Worm (Caenorhabditis elegans) whole organism, L4 larva: Measurements from ENCODE around the gene pals-32.

Source experiments
- F26F4.8 ChIP-seq: fragments of 200-800 bp; sonication (Bioruptor generic); conservative IDR thresholded peaks from 2 replicates; pipeline ENCODE4 v1.3.6; 2022; ENCODE audit warnings: missing genetic modification characterization, missing compliant biosample characterization
- F44E2.7 ChIP-seq: fragments of 200-800 bp; sonication (Bioruptor generic); IDR thresholded peaks from 2 replicates; pipeline ENCODE4 v2.1.2; 2022; ENCODE audit warnings: missing genetic modification characterization, missing compliant biosample characterization
- F49E8.2 ChIP-seq: sonication (generic microtip); optimal IDR thresholded peaks from 2 replicates; lab custom pipeline; 2016; ENCODE audit warnings: missing compliant biosample characterization, mild to moderate bottlenecking, missing genetic modification characterization, borderline replicate concordance
- Y48G9A.11 ChIP-seq: fragments of 200-800 bp; sonication (Bioruptor generic); IDR thresholded peaks from 2 replicates; pipeline ENCODE4 v1.3.6; 2022; ENCODE audit warnings: missing genetic modification reagents, missing genetic modification characterization, missing compliant biosample characterization
- ZK337.2 ChIP-seq: fragments of 200-800 bp; sonication (Bioruptor generic); IDR thresholded peaks from 2 replicates; pipeline ENCODE4 v1.3.6; 2022; ENCODE audit warnings: missing genetic modification reagents, missing genetic modification characterization, missing compliant biosample characterization
- ama-1 ChIP-seq: fragments of 150-350 bp; optimal IDR thresholded peaks from 2 replicates; lab custom pipeline; 2014; ENCODE audit warnings: inconsistent platforms, mixed read lengths
- ceh-32 ChIP-seq: sonication (generic microtip); optimal IDR thresholded peaks from 2 replicates; lab custom pipeline; 2016; ENCODE audit warnings: mild to moderate bottlenecking, missing genetic modification characterization, missing compliant biosample characterization; ENCODE audit not compliant: poor library complexity
- ceh-62 ChIP-seq: sonication (generic microtip); optimal IDR thresholded peaks from 2 replicates; lab custom pipeline; 2017; ENCODE audit warnings: missing biosample characterization, missing genetic modification characterization
- ceh-82 ChIP-seq: sonication (generic microtip); optimal IDR thresholded peaks from 2 replicates; lab custom pipeline; 2017; ENCODE audit warnings: missing biosample characterization, missing genetic modification characterization
- ctbp-1 ChIP-seq: fragments of 200-800 bp; sonication (Bioruptor generic); IDR thresholded peaks from 2 replicates; pipeline ENCODE4 v1.3.6; 2022; ENCODE audit warnings: missing genetic modification reagents, missing genetic modification characterization, missing compliant biosample characterization
- daf-12 ChIP-seq: fragments of 150-350 bp; optimal IDR thresholded peaks from 2 replicates; lab custom pipeline; 2014; ENCODE audit warnings: missing biosample characterization, missing genetic modification reagents, missing genetic modification characterization
- daf-16 ChIP-seq, 3 experiments: sonication (generic microtip); optimal IDR thresholded peaks; 2 replicates each; lab custom pipeline; 2016 to 2017; ENCODE audit warnings: missing genetic modification characterization in 3 of 3, missing genetic modification reagents in 3 of 3, mild to moderate bottlenecking in 2 of 3, missing compliant biosample characterization in 2 of 3, missing biosample characterization in 1 of 3, moderate library complexity in 1 of 3
- daf-19 ChIP-seq: fragments of 200-800 bp; sonication (Bioruptor generic); conservative IDR thresholded peaks from 2 replicates; pipeline ENCODE4 v1.3.6; 2022; ENCODE audit warnings: missing genetic modification characterization, missing compliant biosample characterization
- daf-8 ChIP-seq: fragments of 200-800 bp; sonication (Bioruptor generic); IDR thresholded peaks from 2 replicates; pipeline ENCODE4 v1.3.6; 2022; ENCODE audit warnings: missing genetic modification characterization, missing compliant biosample characterization
- dmd-6 ChIP-seq: fragments of 200-800 bp; sonication (Bioruptor generic); IDR thresholded peaks from 2 replicates; pipeline ENCODE4 v1.3.6; 2022; ENCODE audit warnings: missing genetic modification reagents, missing genetic modification characterization, missing compliant biosample characterization
- dmd-9 ChIP-seq: fragments of 200-800 bp; sonication (Bioruptor generic); IDR thresholded peaks from 2 replicates; pipeline ENCODE4 v1.3.6; 2022; ENCODE audit warnings: missing genetic modification reagents, missing genetic modification characterization, missing compliant biosample characterization
- dve-1 ChIP-seq: sonication (generic microtip); optimal IDR thresholded peaks from 2 replicates; lab custom pipeline; 2017; ENCODE audit warnings: antibody characterized with exemption, mild to moderate bottlenecking, missing genetic modification characterization, missing compliant biosample characterization; ENCODE audit not compliant: insufficient read depth
- hlh-30 ChIP-seq: sonication (generic microtip); optimal IDR thresholded peaks from 2 replicates; lab custom pipeline; 2017; ENCODE audit warnings: antibody characterized with exemption, mild to moderate bottlenecking, missing genetic modification characterization, missing compliant biosample characterization; ENCODE audit not compliant: insufficient read depth
- jun-1 ChIP-seq: fragments of 150-350 bp; optimal IDR thresholded peaks from 2 replicates; lab custom pipeline; 2014; ENCODE audit warnings: missing biosample characterization, missing genetic modification reagents, missing genetic modification characterization
- lin-15B ChIP-seq: fragments of 150-350 bp; sonication (generic microtip); optimal IDR thresholded peaks from 3 replicates; lab custom pipeline; 2014; ENCODE audit warnings: missing biosample characterization, missing genetic modification characterization
- lin-29 ChIP-seq: fragments of 200-800 bp; sonication (Bioruptor generic); IDR thresholded peaks from 2 replicates; pipeline ENCODE4 v1.3.6; 2022; ENCODE audit warnings: missing genetic modification reagents, missing genetic modification characterization, missing compliant biosample characterization
- lir-3 ChIP-seq: sonication (generic microtip); optimal IDR thresholded peaks from 2 replicates; lab custom pipeline; 2016; ENCODE audit warnings: mild to moderate bottlenecking, missing genetic modification characterization, missing compliant biosample characterization
- madf-5 ChIP-seq, 2 experiments: fragments of 200-800 bp; sonication (Bioruptor generic); IDR thresholded peaks; 2 replicates each; pipeline ENCODE4 v1.3.6; 2022; ENCODE audit warnings: missing compliant biosample characterization in 2 of 2, missing genetic modification characterization in 2 of 2
- mep-1 ChIP-seq: fragments of 150-350 bp; sonication (generic microtip); optimal IDR thresholded peaks from 3 replicates; lab custom pipeline; 2014; ENCODE audit warnings: missing biosample characterization, missing genetic modification characterization
- mxl-3 ChIP-seq: fragments of 200-800 bp; sonication (Bioruptor generic); optimal IDR thresholded peaks from 2 replicates; lab custom pipeline; 2018; ENCODE audit warnings: mild to moderate bottlenecking, missing genetic modification characterization, missing compliant biosample characterization
- nhr-111 ChIP-seq: fragments of 200-800 bp; sonication (Bioruptor generic); optimal IDR thresholded peaks from 2 replicates; lab custom pipeline; 2018; ENCODE audit warnings: mild to moderate bottlenecking, missing genetic modification characterization, missing compliant biosample characterization
- nhr-28 ChIP-seq: fragments of 150-350 bp; optimal IDR thresholded peaks from 2 replicates; lab custom pipeline; 2014; ENCODE audit warnings: missing biosample characterization, missing genetic modification characterization
- nhr-41 ChIP-seq: fragments of 200-800 bp; sonication (Bioruptor generic); IDR thresholded peaks from 2 replicates; pipeline ENCODE4 v1.3.6; 2022; ENCODE audit warnings: missing genetic modification reagents, missing genetic modification characterization, missing compliant biosample characterization
- nhr-42 ChIP-seq: fragments of 200-800 bp; sonication (Bioruptor generic); IDR thresholded peaks from 2 replicates; pipeline ENCODE4 v1.3.6; 2022; ENCODE audit warnings: missing genetic modification characterization, missing compliant biosample characterization
- nhr-48 ChIP-seq: sonication (generic microtip); optimal IDR thresholded peaks from 2 replicates; lab custom pipeline; 2016; ENCODE audit warnings: mild to moderate bottlenecking, missing genetic modification characterization, missing compliant biosample characterization
- nhr-76 ChIP-seq: fragments of 150-350 bp; optimal IDR thresholded peaks from 2 replicates; lab custom pipeline; 2014; ENCODE audit warnings: missing biosample characterization, missing genetic modification characterization
- nhr-77 ChIP-seq: fragments of 150-350 bp; optimal IDR thresholded peaks from 2 replicates; lab custom pipeline; 2014; ENCODE audit warnings: missing biosample characterization, missing genetic modification characterization
- php-3 ChIP-seq: fragments of 200-800 bp; sonication (Bioruptor generic); IDR thresholded peaks from 2 replicates; pipeline ENCODE4 v1.3.6; 2022; ENCODE audit warnings: missing genetic modification reagents, missing genetic modification characterization, missing compliant biosample characterization
- pqm-1 ChIP-seq: sonication (generic microtip); optimal IDR thresholded peaks from 2 replicates; lab custom pipeline; 2017; ENCODE audit warnings: missing biosample characterization, missing genetic modification characterization
- unc-62 ChIP-seq, 3 experiments: fragments of 150-350 bp in 1 of 3; sonication (generic microtip); optimal IDR thresholded peaks in 2 of 3; peaks in 1 of 3; 1 replicate in 1 of 3; 2 replicates in 2 of 3; lab custom pipeline; 2014 to 2017; ENCODE audit warnings: missing biosample characterization in 3 of 3, missing genetic modification characterization in 3 of 3, missing genetic modification reagents in 3 of 3, missing genotype in 1 of 3
- zip-2 ChIP-seq: fragments of 150-350 bp; optimal IDR thresholded peaks from 2 replicates; lab custom pipeline; 2014; ENCODE audit warnings: missing biosample characterization, missing genetic modification characterization

Gene pals-32

DNA sequence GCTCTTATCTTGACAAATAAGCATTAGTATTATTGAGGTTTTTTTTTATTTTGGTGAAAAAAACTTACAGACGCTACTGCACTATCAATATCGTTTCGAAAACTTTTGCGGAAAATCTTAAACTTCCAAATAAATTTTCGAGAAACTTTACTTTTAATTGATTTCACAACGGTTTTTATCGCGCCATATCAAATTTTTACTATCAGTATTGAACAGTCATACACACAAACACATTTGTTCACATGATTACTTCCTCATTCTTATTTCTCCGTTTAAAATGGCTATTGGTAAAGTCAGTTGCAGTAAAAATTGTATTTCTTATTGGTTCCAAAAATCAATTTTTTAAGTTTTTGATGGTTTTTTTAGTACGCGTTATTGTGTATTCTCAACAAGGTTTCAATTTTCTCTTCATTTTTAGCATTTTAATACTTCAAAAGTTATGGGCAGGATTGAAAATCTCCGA is at the start of gene pals-32:
TSS of gene pals-32 (plus strand) at position 413 of the 463 bp plus-strand sequence.
- TF ChIP-seq nhr-48 (no peak), daf-19 (GFP tag; lab: Robert Waterston, UW) (no peak), nhr-77 (tag; lab: Kevin White, UChicago) (no peak), dmd-6 (GFP tag; lab: Robert Waterston, UW) (no peak), F49E8.2 (tag; lab: Kevin White, UChicago) (no peak), nhr-41 (GFP tag; lab: Robert Waterston, UW) (no peak), pqm-1 (tag; lab: Kevin White, UChicago) (peak; percentile 69), zip-2 (tag; lab: Kevin White, UChicago) (no peak), mxl-3 (no peak), ceh-62 (no peak), ctbp-1 (GFP tag; lab: Robert Waterston, UW) (no peak), nhr-111 (no peak), ZK337.2 (no peak), daf-16 (GFP tag; optimal IDR thresholded peaks at IDR 0.05; lab: Kevin White, UChicago) (no peak), daf-16 (tag; optimal IDR thresholded peaks at IDR 0.05; lab: Kevin White, UChicago) (peak; percentile 62), nhr-42 (GFP tag; lab: Robert Waterston, UW) (no peak), nhr-28 (peak; percentile 55)

DNA sequence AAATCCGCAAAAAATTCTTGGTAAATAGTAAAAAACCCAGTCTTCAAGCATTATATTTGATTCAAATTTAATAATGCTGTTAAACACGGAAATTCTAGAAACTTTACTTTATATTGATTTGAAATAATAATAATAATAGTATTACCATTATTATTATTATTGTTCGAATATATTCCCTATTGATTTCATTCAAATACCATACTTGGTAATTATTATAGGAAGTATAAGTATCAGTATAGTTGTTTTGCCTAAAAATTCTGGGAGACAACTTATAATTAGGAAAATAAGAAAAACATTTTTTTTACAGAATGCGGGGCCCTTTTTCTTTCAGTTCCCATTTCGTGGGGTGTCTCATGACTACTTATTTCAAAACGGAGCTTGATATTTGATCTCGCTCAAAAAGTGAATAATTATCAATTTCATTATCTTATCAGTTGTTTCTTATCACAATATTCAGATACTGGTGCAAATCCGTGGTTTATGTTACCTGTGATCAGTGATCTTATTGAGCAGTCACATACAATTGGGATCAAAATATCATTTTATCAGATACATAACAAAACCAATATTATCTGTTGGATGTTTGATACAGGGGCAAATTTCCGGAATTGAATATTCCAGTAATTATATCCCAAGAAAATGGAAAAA is 48.0 kb upstream of the pals-32 start, which contains the start of gene srj-49:
TSS of gene srj-49 (minus strand) at position 51 of the 648 bp plus-strand sequence.
- TF ChIP-seq ama-1 (lab: Kevin White, UChicago) (no peak), nhr-41 (GFP tag; lab: Robert Waterston, UW) (no peak), Y48G9A.11 (GFP tag; lab: Robert Waterston, UW) (no peak), pqm-1 (tag; lab: Kevin White, UChicago) (peak; percentile 74), daf-12 (tag; lab: Kevin White, UChicago) (no peak), lin-29 (GFP tag; lab: Robert Waterston, UW) (no peak), F44E2.7 (GFP tag; lab: Robert Waterston, UW) (no peak), dmd-9 (GFP tag; lab: Robert Waterston, UW) (no peak), ceh-82 (no peak), jun-1 (no peak), ceh-32 (tag; lab: Kevin White, UChicago) (no peak), lir-3 (tag; lab: Kevin White, UChicago) (no peak), F26F4.8 (GFP tag; lab: Robert Waterston, UW) (no peak), lin-15B (no peak), hlh-30 (no peak), unc-62 (GFP tag; optimal IDR thresholded peaks at IDR 0.05 in 1 of 2; lab: Kevin White, UChicago) (no peak), unc-62 (tag; optimal IDR thresholded peaks at IDR 0.05; lab: Kevin White, UChicago) (no peak), daf-16 (GFP tag; optimal IDR thresholded peaks at IDR 0.05; lab: Kevin White, UChicago) (no peak), daf-16 (tag; optimal IDR thresholded peaks at IDR 0.05; lab: Kevin White, UChicago) (peak; percentile 56), madf-5 (GFP tag; IDR thresholded peaks at IDR 0.05; lab: Robert Waterston, UW) (no peak), nhr-28 (peak; percentile 68), dmd-6 (GFP tag; lab: Robert Waterston, UW) (peak; percentile 91)
- TF ChIP-seq, all 104 proteins: peak for 4

DNA sequence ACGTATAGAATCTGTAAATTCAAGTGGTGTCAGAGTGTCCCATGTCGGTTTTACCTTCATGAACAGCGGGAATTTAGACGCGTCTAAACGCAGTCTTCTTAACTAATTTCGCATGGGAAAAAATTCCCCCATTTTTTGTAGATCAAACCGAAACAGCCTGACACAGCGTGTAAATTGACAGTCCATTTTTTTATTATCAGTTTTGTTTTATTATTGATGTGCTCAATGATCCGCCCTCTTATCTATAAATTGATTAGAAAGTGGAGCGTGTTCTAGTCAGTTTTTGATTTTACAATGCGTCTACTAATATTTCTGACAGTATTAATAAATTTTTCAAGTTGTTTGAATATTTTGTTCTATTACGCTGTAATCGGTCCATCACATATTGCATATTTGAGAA is 47.3 kb upstream of the pals-32 start, which contains the start of gene ugt-53:
TSS of gene ugt-53 (plus strand) at position 273 of the 400 bp plus-strand sequence.
- TF ChIP-seq php-3 (GFP tag; lab: Robert Waterston, UW) (peak; percentile 70), pqm-1 (tag; lab: Kevin White, UChicago) (peak; percentile 43), dve-1 (no peak), nhr-76 (tag; lab: Kevin White, UChicago) (no peak), mep-1 (tag; lab: Kevin White, UChicago) (no peak), daf-8 (GFP tag; lab: Robert Waterston, UW) (no peak), dmd-6 (GFP tag; lab: Robert Waterston, UW) (peak; percentile 90), daf-16 (GFP tag; optimal IDR thresholded peaks at IDR 0.05; lab: Kevin White, UChicago) (no peak), daf-16 (tag; optimal IDR thresholded peaks at IDR 0.05; lab: Kevin White, UChicago) (peak; percentile 45), nhr-28 (peak; percentile 84)
- TF ChIP-seq, all 104 proteins: peak for 5
